Worm (Caenorhabditis elegans) whole organism, L4/young adult: ENCODE measurements around the gene flp-25.

Source experiments
- dao-5 ChIP-seq: sonication (generic microtip); optimal IDR thresholded peaks from 2 replicates; lab custom pipeline; 2016; ENCODE audit warnings: missing genotype, missing genetic modification characterization, moderate library complexity, missing compliant biosample characterization
- him-1 ChIP-seq: sonication (generic microtip); optimal IDR thresholded peaks from 2 replicates; lab custom pipeline; 2016; ENCODE audit warnings: missing genotype, missing genetic modification reagents, missing genetic modification characterization, missing compliant biosample characterization

DNA sequence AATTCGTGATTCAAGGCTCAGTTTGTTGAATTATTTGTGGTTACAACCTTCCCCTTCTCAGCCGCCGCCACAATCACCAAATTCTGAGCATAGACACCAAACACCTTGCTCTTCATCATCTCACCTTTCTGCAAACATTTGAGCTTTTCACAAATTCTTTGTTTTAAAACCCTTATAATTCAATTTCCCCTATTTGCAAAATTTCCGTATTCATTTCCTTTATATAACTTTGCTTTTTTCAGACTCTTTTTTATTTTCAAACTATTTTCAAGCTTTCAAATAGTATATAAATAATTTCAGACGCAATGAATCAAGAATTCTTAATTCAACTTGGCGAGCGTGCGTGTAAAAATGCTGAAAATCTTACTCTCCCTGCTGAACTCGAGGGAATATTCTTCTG lies 22.2 kb downstream of the flp-25 start, which contains the start of gene tkr-1:
- TF ChIP-seq dao-5 (no peak), him-1 (no peak)
